Fruit fly (Drosophila melanogaster) whole organism, embryonic: ENCODE measurements around the gene CG3104.

Source experiments
- Asciz ChIP-seq: fragments of 200-800 bp; sonication (Bioruptor generic); optimal IDR thresholded peaks from 2 replicates; lab custom pipeline; 2017; ENCODE audit warnings: missing biosample characterization, mild to moderate bottlenecking, missing genetic modification characterization, missing genetic modification reagents
- Bgb ChIP-seq: fragments of 200-800 bp; sonication (Bioruptor generic); IDR thresholded peaks from 2 replicates; pipeline ENCODE4 v1.3.6; 2022; ENCODE audit warnings: missing biosample characterization, missing genetic modification characterization; ENCODE audit not compliant: partially characterized antibody
- CG10366 ChIP-seq: fragments of 200-800 bp; sonication (Bioruptor generic); IDR thresholded peaks from 2 replicates; pipeline ENCODE4 v1.3.6; 2022; ENCODE audit warnings: missing biosample characterization, missing genetic modification characterization
- CG10979 ChIP-seq: fragments of 200-800 bp; sonication (Bioruptor generic); optimal IDR thresholded peaks from 2 replicates; lab custom pipeline; 2018; ENCODE audit warnings: missing biosample characterization, mild to moderate bottlenecking, missing genetic modification characterization, moderate library complexity
- CG11398 ChIP-seq: fragments of 200-800 bp; sonication (Bioruptor generic); optimal IDR thresholded peaks from 2 replicates; lab custom pipeline; 2016; ENCODE audit warnings: missing biosample characterization, missing genetic modification characterization
- CG12155 ChIP-seq: fragments of 200-800 bp; sonication (Bioruptor generic); optimal IDR thresholded peaks from 3 replicates; lab custom pipeline; 2016; ENCODE audit warnings: missing biosample characterization, missing genetic modification characterization
- CG12769 ChIP-seq: fragments of 200-800 bp; sonication (Bioruptor generic); optimal IDR thresholded peaks from 2 replicates; lab custom pipeline; 2019; ENCODE audit warnings: missing biosample characterization, mild to moderate bottlenecking, missing genetic modification characterization, moderate library complexity
- CG13296 ChIP-seq: fragments of 200-800 bp; sonication (Bioruptor generic); optimal IDR thresholded peaks from 3 replicates; lab custom pipeline; 2018; ENCODE audit warnings: missing biosample characterization, mild to moderate bottlenecking, missing genetic modification characterization
- CG14014 ChIP-seq: fragments of 200-800 bp; sonication (Bioruptor generic); IDR thresholded peaks from 2 replicates; pipeline ENCODE4 v1.3.6; 2022; ENCODE audit warnings: missing biosample characterization, missing genetic modification characterization
- CG14441 ChIP-seq: fragments of 200-800 bp; sonication (Bioruptor generic); IDR thresholded peaks from 2 replicates; pipeline ENCODE4 v1.3.6; 2022; ENCODE audit warnings: missing biosample characterization, missing genetic modification characterization
- CG14965 ChIP-seq: fragments of 200-800 bp; sonication (Bioruptor generic); optimal IDR thresholded peaks from 2 replicates; lab custom pipeline; 2016; ENCODE audit warnings: missing biosample characterization, missing genetic modification characterization, borderline replicate concordance
- CG15269 ChIP-seq: fragments of 200-800 bp; sonication (Bioruptor generic); optimal IDR thresholded peaks from 2 replicates; lab custom pipeline; 2018; ENCODE audit warnings: missing biosample characterization, mild to moderate bottlenecking, missing genetic modification characterization, moderate library complexity
- CG1529 ChIP-seq: fragments of 200-800 bp; sonication (Bioruptor generic); optimal IDR thresholded peaks from 3 replicates; lab custom pipeline; 2018; ENCODE audit warnings: missing biosample characterization, missing genetic modification characterization
- CG15479 ChIP-seq: fragments of 200-800 bp; sonication (Bioruptor generic); optimal IDR thresholded peaks from 3 replicates; lab custom pipeline; 2019; ENCODE audit warnings: missing biosample characterization, mild to moderate bottlenecking, missing genetic modification characterization, moderate library complexity
- CG1602 ChIP-seq: fragments of 200-800 bp; sonication (Bioruptor generic); optimal IDR thresholded peaks from 3 replicates; lab custom pipeline; 2016; ENCODE audit warnings: missing biosample characterization, missing genetic modification characterization
- CG16863 ChIP-seq: fragments of 200-800 bp; sonication (Bioruptor generic); optimal IDR thresholded peaks from 3 replicates; lab custom pipeline; 2016; ENCODE audit warnings: missing biosample characterization, missing genetic modification characterization
- CG18011 ChIP-seq: fragments of 200-800 bp; sonication (Bioruptor generic); optimal IDR thresholded peaks from 2 replicates; lab custom pipeline; 2017; ENCODE audit warnings: missing biosample characterization, missing genetic modification characterization, mild to moderate bottlenecking, moderate library complexity, missing genotype
- CG2202 ChIP-seq: fragments of 200-800 bp; sonication (Bioruptor generic); optimal IDR thresholded peaks from 2 replicates; lab custom pipeline; 2018; ENCODE audit warnings: missing biosample characterization, mild to moderate bottlenecking, missing genetic modification characterization
- CG34376 ChIP-seq: fragments of 200-800 bp; sonication (Bioruptor generic); optimal IDR thresholded peaks from 2 replicates; lab custom pipeline; 2018; ENCODE audit warnings: missing biosample characterization, mild to moderate bottlenecking, missing genetic modification characterization
- CG3838 ChIP-seq: fragments of 200-800 bp; sonication (Bioruptor generic); optimal IDR thresholded peaks from 3 replicates; lab custom pipeline; 2016; ENCODE audit warnings: missing biosample characterization, missing genetic modification characterization
- CG6854 ChIP-seq: fragments of 200-800 bp; sonication (Bioruptor generic); optimal IDR thresholded peaks from 3 replicates; lab custom pipeline; 2017; ENCODE audit warnings: missing biosample characterization, mild to moderate bottlenecking, missing genetic modification characterization
- CG7839 ChIP-seq: fragments of 200-800 bp; sonication (Bioruptor generic); optimal IDR thresholded peaks from 3 replicates; lab custom pipeline; 2018; ENCODE audit warnings: missing biosample characterization, mild to moderate bottlenecking, missing genetic modification characterization, moderate library complexity
- CG8765 ChIP-seq: fragments of 200-800 bp; sonication (Bioruptor generic); IDR thresholded peaks from 2 replicates; pipeline ENCODE4 v1.3.6; 2022; ENCODE audit warnings: missing biosample characterization, missing genetic modification characterization
- CrebB ChIP-seq: fragments of 200-800 bp; sonication (Bioruptor generic); optimal IDR thresholded peaks from 3 replicates; lab custom pipeline; 2018; ENCODE audit warnings: missing biosample characterization, mild to moderate bottlenecking, missing genetic modification characterization
- Dip3 ChIP-seq: fragments of 200-800 bp; sonication (Bioruptor generic); optimal IDR thresholded peaks from 3 replicates; lab custom pipeline; 2016; ENCODE audit warnings: missing biosample characterization, missing genetic modification characterization
- Hmx ChIP-seq: fragments of 200-800 bp; sonication (Bioruptor generic); optimal IDR thresholded peaks from 2 replicates; lab custom pipeline; 2016; ENCODE audit warnings: missing biosample characterization, missing genetic modification characterization
- Rx ChIP-seq: fragments of 200-800 bp; sonication (Bioruptor generic); IDR thresholded peaks from 2 replicates; pipeline ENCODE4 v1.3.6; 2022; ENCODE audit warnings: missing biosample characterization, missing genetic modification characterization
- Six4 ChIP-seq: fragments of 200-800 bp; sonication (Bioruptor generic); optimal IDR thresholded peaks from 2 replicates; lab custom pipeline; 2016; ENCODE audit warnings: missing biosample characterization, missing genetic modification characterization
- ara ChIP-seq: fragments of 200-800 bp; sonication (Bioruptor generic); IDR thresholded peaks from 2 replicates; pipeline ENCODE4 v1.3.6; 2022; ENCODE audit warnings: missing biosample characterization, missing genetic modification characterization
- caup ChIP-seq: fragments of 200-800 bp; sonication (Bioruptor generic); optimal IDR thresholded peaks from 3 replicates; lab custom pipeline; 2017; ENCODE audit warnings: missing biosample characterization, mild to moderate bottlenecking, missing genetic modification characterization, moderate library complexity; ENCODE audit not compliant: severe bottlenecking
- dm ChIP-seq: fragments of 200-800 bp; sonication (Bioruptor generic); optimal IDR thresholded peaks from 3 replicates; lab custom pipeline; 2016; ENCODE audit warnings: missing biosample characterization, missing genetic modification characterization
- dysf ChIP-seq: fragments of 200-800 bp; sonication (Bioruptor generic); IDR thresholded peaks from 3 replicates; pipeline ENCODE4 v1.3.6; 2022; ENCODE audit warnings: missing biosample characterization, missing genetic modification characterization
- emc ChIP-seq: fragments of 200-800 bp; sonication (Bioruptor generic); optimal IDR thresholded peaks from 2 replicates; lab custom pipeline; 2016; ENCODE audit warnings: missing biosample characterization, missing genetic modification characterization
- fru ChIP-seq: fragments of >200 bp; optimal IDR thresholded peaks from 2 replicates; lab custom pipeline; 2017
- grau ChIP-seq: fragments of 200-800 bp; optimal IDR thresholded peaks from 3 replicates; lab custom pipeline; 2019; ENCODE audit warnings: missing biosample characterization, mild to moderate bottlenecking, missing genetic modification characterization, moderate library complexity
- grn ChIP-seq: fragments of 200-800 bp; sonication (Bioruptor generic); optimal IDR thresholded peaks from 3 replicates; lab custom pipeline; 2017; ENCODE audit warnings: missing biosample characterization, missing genetic modification characterization
- hkb ChIP-seq, 2 experiments: fragments of 200-800 bp in 1 of 2; fragments of >200 bp in 1 of 2; sonication (Bioruptor generic) in 1 of 2; IDR thresholded peaks in 1 of 2; optimal IDR thresholded peaks in 1 of 2; 2 replicates each; pipeline versions ENCODE4 v1.3.6 to Lab custom; 2017 to 2022; ENCODE audit warnings: missing biosample characterization in 1 of 2, missing genetic modification characterization in 1 of 2
- inv ChIP-seq: fragments of 200-800 bp; sonication (Bioruptor generic); IDR thresholded peaks from 2 replicates; pipeline ENCODE4 v1.3.6; 2022; ENCODE audit warnings: missing biosample characterization, missing genetic modification characterization; ENCODE audit not compliant: partially characterized antibody
- pan ChIP-seq, 4 experiments: fragments of >200 bp in 3 of 4; fragments of 200-800 bp in 1 of 4; sonication (Bioruptor generic) in 1 of 4; optimal IDR thresholded peaks in 3 of 4; IDR thresholded peaks in 1 of 4; 2 replicates each; pipeline versions ENCODE4 v1.3.6 to Lab custom; 2017 to 2022; ENCODE audit warnings: missing biosample characterization in 2 of 4, missing genetic modification characterization in 2 of 4, mixed read lengths in 1 of 4
- pb ChIP-seq: fragments of 200-800 bp; sonication (Bioruptor generic); optimal IDR thresholded peaks from 3 replicates; lab custom pipeline; 2016; ENCODE audit warnings: missing biosample characterization, missing genetic modification characterization
- pita ChIP-seq: fragments of 200-800 bp; sonication (Bioruptor generic); optimal IDR thresholded peaks from 2 replicates; lab custom pipeline; 2017; ENCODE audit warnings: missing biosample characterization, mild to moderate bottlenecking, missing genetic modification characterization
- psq ChIP-seq: fragments of 200-800 bp; sonication (Bioruptor generic); optimal IDR thresholded peaks from 2 replicates; lab custom pipeline; 2017; ENCODE audit warnings: missing biosample characterization, missing genetic modification characterization
- ranshi ChIP-seq: fragments of 200-800 bp; sonication (Bioruptor generic); IDR thresholded peaks from 2 replicates; pipeline ENCODE4 v1.3.6; 2022; ENCODE audit warnings: missing biosample characterization, missing genetic modification characterization
- schlank ChIP-seq: fragments of 200-800 bp; sonication (Bioruptor generic); optimal IDR thresholded peaks from 2 replicates; lab custom pipeline; 2018; ENCODE audit warnings: missing biosample characterization, mild to moderate bottlenecking, missing genetic modification characterization
- sna ChIP-seq: fragments of 200-800 bp; sonication (Bioruptor generic); IDR thresholded peaks from 2 replicates; pipeline ENCODE4 v1.3.6; 2022; ENCODE audit warnings: missing biosample characterization, missing genetic modification characterization; ENCODE audit not compliant: partially characterized antibody
- stwl ChIP-seq: fragments of 200-800 bp; sonication (Bioruptor generic); optimal IDR thresholded peaks from 3 replicates; lab custom pipeline; 2018; ENCODE audit warnings: missing biosample characterization, mild to moderate bottlenecking, missing genetic modification characterization, moderate library complexity
- unc-4 ChIP-seq: fragments of 200-800 bp; sonication (Bioruptor generic); IDR thresholded peaks from 2 replicates; pipeline ENCODE4 v1.3.6; 2022; ENCODE audit warnings: missing biosample characterization, missing genetic modification characterization; ENCODE audit not compliant: partially characterized antibody
- wek ChIP-seq: fragments of 200-800 bp; sonication (Bioruptor generic); optimal IDR thresholded peaks from 3 replicates; lab custom pipeline; 2018; ENCODE audit warnings: missing biosample characterization, mild to moderate bottlenecking, missing genetic modification characterization, moderate library complexity
- yki ChIP-seq: fragments of >200 bp; optimal IDR thresholded peaks from 3 replicates; lab custom pipeline; 2018

CG3104 gene

dm6 chr2L:2874542-2875194 is 19.1 kb upstream of the CG3104 start, which contains the start of gene CG8814 (continued):
- TF ChIP-seq pb (GFP tag; lab: Kevin White, UChicago) (no peak), Hmx (GFP tag; lab: Kevin White, UChicago) (no peak), yki (no peak), CG12155 (GFP tag; lab: Kevin White, UChicago) (peak; percentile 75), caup (GFP tag; lab: Kevin White, UChicago) (peak; percentile 41), stwl (tag; lab: Kevin White, UChicago) (peak; percentile 30), CG15479 (GFP tag; lab: Kevin White, UChicago) (no peak), CG11398 (GFP tag; lab: Kevin White, UChicago) (no peak), CG8765 (GFP tag; lab: Robert Waterston, UW) (peak; percentile 46; the same call in 1 of the 2 replicates), ara (GFP tag; lab: Robert Waterston, UW) (no peak), hkb (optimal IDR thresholded peaks at IDR 0.05; lab: Kevin White, UChicago) (no peak), hkb (GFP tag; IDR thresholded peaks at IDR 0.05; lab: Robert Waterston, UW) (no peak), CG6854 (no peak), ranshi (GFP tag; lab: Robert Waterston, UW) (peak; percentile 65; the same call in 1 of the 2 replicates), CG13296 (GFP tag; lab: Kevin White, UChicago) (no peak), dysf (GFP tag; lab: Robert Waterston, UW) (peak; percentile 72; the same call in 2 of the 3 replicates), schlank (tag; lab: Kevin White, UChicago) (peak; percentile 1), pan (optimal IDR thresholded peaks at IDR 0.05; lab: Kevin White, UChicago) (no peak), pan (GFP tag; optimal IDR thresholded peaks at IDR 0.05 in 1 of 2, IDR thresholded peaks at IDR 0.05 in 1 of 2) (peak in 1 of 2 experiments; percentile 41), CG18011 (GFP tag; lab: Kevin White, UChicago) (peak; percentile 28), Six4 (GFP tag; lab: Kevin White, UChicago) (peak; percentile 36), Bgb (GFP tag; lab: Robert Waterston, UW) (peak; percentile 77), CG10979 (tag; lab: Kevin White, UChicago) (peak; percentile 46), CG10366 (peak; percentile 57), CG14014 (GFP tag; lab: Robert Waterston, UW) (peak; percentile 70), CG14441 (GFP tag; lab: Robert Waterston, UW) (peak; percentile 71), CG15269 (peak; percentile 53), CG1602 (GFP tag; lab: Kevin White, UChicago) (peak; percentile 67), CG2202 (tag; lab: Kevin White, UChicago) (no peak), CG16863 (GFP tag; lab: Kevin White, UChicago) (peak; percentile 42), pita (GFP tag; lab: Kevin White, UChicago) (no peak), unc-4 (GFP tag; lab: Robert Waterston, UW) (peak; percentile 81), CG14965 (no peak), inv (GFP tag; lab: Robert Waterston, UW) (peak; percentile 82), dm (no peak), fru (no peak), emc (GFP tag; lab: Kevin White, UChicago) (no peak), CrebB (no peak), grau (tag; lab: Kevin White, UChicago) (peak; percentile 71), CG7839 (tag; lab: Kevin White, UChicago) (peak; percentile 68), Asciz (GFP tag; lab: Kevin White, UChicago) (no peak), Dip3 (GFP tag; lab: Kevin White, UChicago) (peak; percentile 29), wek (GFP tag; lab: Kevin White, UChicago) (no peak), CG3838 (GFP tag; lab: Kevin White, UChicago) (no peak), CG12769 (tag; lab: Kevin White, UChicago) (no peak), Rx (GFP tag; lab: Robert Waterston, UW) (0 out of 2 replicates have a peak, but pooled peaks have one; percentile 43), sna (GFP tag; lab: Robert Waterston, UW) (no peak), psq (GFP tag; lab: Kevin White, UChicago) (peak; percentile 3), CG34376 (GFP tag; lab: Kevin White, UChicago) (peak; percentile 32), grn (peak; percentile 11), CG1529 (GFP tag; lab: Kevin White, UChicago) (no peak)
